Worm (Caenorhabditis elegans) whole organism, early embryonic: ENCODE measurements around the gene M04B2.4.

Experiments used
- F13C5.2 ChIP-seq: sonication (generic microtip); optimal IDR thresholded peaks from 2 replicates; lab custom pipeline; 2017; ENCODE audit warnings: mild to moderate bottlenecking, missing genetic modification characterization, inconsistent platforms, missing compliant biosample characterization
- ceh-36 ChIP-seq: sonication (generic microtip); optimal IDR thresholded peaks from 2 replicates; lab custom pipeline; 2016; ENCODE audit warnings: missing genetic modification characterization, inconsistent platforms, missing compliant biosample characterization
- flt-1 ChIP-seq: fragments of 200-800 bp; sonication (Bioruptor generic); IDR thresholded peaks from 2 replicates; pipeline ENCODE4 v1.3.6; 2022; ENCODE audit warnings: missing genetic modification characterization, missing compliant biosample characterization

DNA sequence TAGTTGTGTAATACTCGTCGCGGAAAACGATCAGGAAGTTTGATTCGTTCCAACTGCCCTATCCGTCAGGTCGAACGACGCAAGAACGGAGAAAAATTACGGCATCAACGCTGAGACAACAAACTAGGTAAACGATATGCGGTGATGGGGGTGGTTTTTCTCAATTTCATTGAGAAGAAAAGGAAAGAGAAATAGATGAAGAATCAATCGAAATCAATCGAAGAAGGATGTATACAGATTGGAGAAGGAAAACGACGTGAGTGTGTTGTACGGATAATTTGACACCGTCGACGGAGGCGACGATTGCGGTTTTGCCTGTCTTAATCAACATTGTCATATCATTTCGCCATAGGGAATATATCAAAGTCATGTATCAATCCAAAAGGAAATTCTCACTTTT lies 26.9 kb downstream of the M04B2.4 start:
- TF ChIP-seq ceh-36 (no peak), F13C5.2 (no peak), flt-1 (GFP tag; lab: Robert Waterston, UW) (no peak)
